Fruit fly (Drosophila melanogaster) whole organism, embryonic: Measurements from ENCODE around the gene Ctr1A.
A peak's percentile ranks its signal among the peaks of the same experiment; 100 is the strongest.

Experiments
- ATbp ChIP-seq: fragments of 200-800 bp; sonication (Bioruptor generic); optimal IDR thresholded peaks from 2 replicates; lab custom pipeline; 2017; ENCODE audit warnings: missing biosample characterization, mild to moderate bottlenecking, missing genetic modification characterization, missing genetic modification reagents
- CG10462 ChIP-seq: fragments of 200-800 bp; sonication (Bioruptor generic); optimal IDR thresholded peaks from 2 replicates; lab custom pipeline; 2016; ENCODE audit warnings: missing biosample characterization, missing genetic modification characterization
- CG10979 ChIP-seq: fragments of 200-800 bp; sonication (Bioruptor generic); optimal IDR thresholded peaks from 2 replicates; lab custom pipeline; 2018; ENCODE audit warnings: missing biosample characterization, mild to moderate bottlenecking, missing genetic modification characterization, moderate library complexity
- CG11093 ChIP-seq: fragments of 200-800 bp; sonication (Bioruptor generic); IDR thresholded peaks from 3 replicates; pipeline ENCODE4 v1.3.6; 2022; ENCODE audit warnings: missing biosample characterization, missing genetic modification characterization
- CG11456 ChIP-seq: fragments of 200-800 bp; sonication (Bioruptor generic); IDR thresholded peaks from 3 replicates; pipeline ENCODE4 v1.3.6; 2022; ENCODE audit warnings: missing biosample characterization, missing genetic modification characterization
- CG11560 ChIP-seq: fragments of 200-800 bp; sonication (Bioruptor generic); IDR thresholded peaks from 3 replicates; pipeline ENCODE4 v1.3.6; 2022; ENCODE audit warnings: missing biosample characterization, missing genetic modification characterization
- CG12299 ChIP-seq: fragments of 200-800 bp; sonication (Bioruptor generic); optimal IDR thresholded peaks from 2 replicates; lab custom pipeline; 2018; ENCODE audit warnings: missing biosample characterization, mild to moderate bottlenecking, missing genetic modification characterization
- CG12769 ChIP-seq: fragments of 200-800 bp; sonication (Bioruptor generic); optimal IDR thresholded peaks from 2 replicates; lab custom pipeline; 2019; ENCODE audit warnings: missing biosample characterization, mild to moderate bottlenecking, missing genetic modification characterization, moderate library complexity
- CG1529 ChIP-seq: fragments of 200-800 bp; sonication (Bioruptor generic); optimal IDR thresholded peaks from 3 replicates; lab custom pipeline; 2018; ENCODE audit warnings: missing biosample characterization, missing genetic modification characterization
- CG17568 ChIP-seq: fragments of 200-800 bp; sonication (Bioruptor generic); optimal IDR thresholded peaks from 2 replicates; lab custom pipeline; 2018; ENCODE audit warnings: missing biosample characterization, mild to moderate bottlenecking, missing genetic modification characterization, moderate library complexity
- CG17612 ChIP-seq: fragments of 200-800 bp; sonication (Bioruptor generic); IDR thresholded peaks from 2 replicates; pipeline ENCODE4 v1.3.6; 2022; ENCODE audit warnings: missing biosample characterization, missing genetic modification characterization
- CG17912 ChIP-seq: fragments of 200-800 bp; sonication (Bioruptor generic); optimal IDR thresholded peaks from 2 replicates; lab custom pipeline; 2018; ENCODE audit warnings: missing biosample characterization, mild to moderate bottlenecking, missing genetic modification characterization
- CG2116 ChIP-seq: fragments of 200-800 bp; sonication (Bioruptor generic); optimal IDR thresholded peaks from 3 replicates; lab custom pipeline; 2018; ENCODE audit warnings: missing biosample characterization, mild to moderate bottlenecking, missing genetic modification characterization
- CG2202 ChIP-seq: fragments of 200-800 bp; sonication (Bioruptor generic); optimal IDR thresholded peaks from 2 replicates; lab custom pipeline; 2018; ENCODE audit warnings: missing biosample characterization, mild to moderate bottlenecking, missing genetic modification characterization
- CG2678 ChIP-seq: fragments of 200-800 bp; sonication (Bioruptor generic); optimal IDR thresholded peaks from 3 replicates; lab custom pipeline; 2019; ENCODE audit warnings: missing biosample characterization, mild to moderate bottlenecking, missing genetic modification characterization, moderate library complexity
- CG30403 ChIP-seq: fragments of 200-800 bp; sonication (Bioruptor generic); optimal IDR thresholded peaks from 3 replicates; lab custom pipeline; 2016; ENCODE audit warnings: missing biosample characterization, missing genetic modification characterization
- CG3065 ChIP-seq: fragments of 200-800 bp; sonication (Bioruptor generic); optimal IDR thresholded peaks from 2 replicates; lab custom pipeline; 2016; ENCODE audit warnings: missing biosample characterization, missing genetic modification characterization
- CG32532 ChIP-seq: fragments of 200-800 bp; sonication (Bioruptor generic); IDR thresholded peaks from 2 replicates; pipeline ENCODE4 v1.3.6; 2022; ENCODE audit warnings: missing biosample characterization, missing genetic modification characterization
- CG4424 ChIP-seq: fragments of 200-800 bp; sonication (Bioruptor generic); optimal IDR thresholded peaks from 3 replicates; lab custom pipeline; 2016; ENCODE audit warnings: missing biosample characterization, missing genetic modification characterization
- CG4617 ChIP-seq: fragments of 200-800 bp; sonication (Bioruptor generic); optimal IDR thresholded peaks from 3 replicates; lab custom pipeline; 2016; ENCODE audit warnings: missing biosample characterization, missing genetic modification characterization, borderline replicate concordance
- CG5180 ChIP-seq: fragments of 200-800 bp; sonication (Bioruptor generic); optimal IDR thresholded peaks from 3 replicates; lab custom pipeline; 2017; ENCODE audit warnings: missing biosample characterization, missing genetic modification characterization, mild to moderate bottlenecking, moderate library complexity, missing genetic modification reagents
- CG6854 ChIP-seq: fragments of 200-800 bp; sonication (Bioruptor generic); optimal IDR thresholded peaks from 3 replicates; lab custom pipeline; 2017; ENCODE audit warnings: missing biosample characterization, mild to moderate bottlenecking, missing genetic modification characterization
- CG7839 ChIP-seq: fragments of 200-800 bp; sonication (Bioruptor generic); optimal IDR thresholded peaks from 3 replicates; lab custom pipeline; 2018; ENCODE audit warnings: missing biosample characterization, mild to moderate bottlenecking, missing genetic modification characterization, moderate library complexity
- CG7987 ChIP-seq: fragments of 200-800 bp; sonication (Bioruptor generic); optimal IDR thresholded peaks from 2 replicates; lab custom pipeline; 2018; ENCODE audit warnings: missing biosample characterization, mild to moderate bottlenecking, missing genetic modification characterization, moderate library complexity
- CG9932 ChIP-seq: fragments of 200-800 bp; sonication (Bioruptor generic); IDR thresholded peaks from 2 replicates; pipeline ENCODE4 v1.3.6; 2022; ENCODE audit warnings: missing biosample characterization, missing genetic modification characterization
- Deaf1 ChIP-seq: fragments of 200-800 bp; optimal IDR thresholded peaks from 3 replicates; lab custom pipeline; 2019; ENCODE audit warnings: missing biosample characterization, mild to moderate bottlenecking, missing genetic modification characterization, moderate library complexity
- Dip2 ChIP-seq: fragments of 200-800 bp; sonication (Bioruptor generic); IDR thresholded peaks from 2 replicates; pipeline ENCODE4 v1.3.6; 2022; ENCODE audit warnings: missing biosample characterization, missing genetic modification characterization
- GATAe ChIP-seq: fragments of 200-800 bp; sonication (Bioruptor generic); conservative IDR thresholded peaks from 2 replicates; pipeline ENCODE4 v1.3.6; 2022; ENCODE audit warnings: missing biosample characterization, missing genetic modification characterization
- HLH3B ChIP-seq: fragments of 200-800 bp; sonication (Bioruptor generic); IDR thresholded peaks from 2 replicates; pipeline ENCODE4 v1.3.6; 2022; ENCODE audit warnings: missing biosample characterization, missing genetic modification characterization
- Nf-YB ChIP-seq: fragments of 200-800 bp; sonication (Bioruptor generic); optimal IDR thresholded peaks from 3 replicates; lab custom pipeline; 2019; ENCODE audit warnings: missing biosample characterization, mild to moderate bottlenecking, missing genetic modification characterization, moderate library complexity
- ac ChIP-seq: fragments of 200-800 bp; sonication (Bioruptor generic); optimal IDR thresholded peaks from 3 replicates; lab custom pipeline; 2017; ENCODE audit warnings: missing biosample characterization, mild to moderate bottlenecking, missing genetic modification characterization
- ato ChIP-seq: fragments of 200-800 bp; sonication (Bioruptor generic); IDR thresholded peaks from 2 replicates; pipeline ENCODE4 v1.3.6; 2022; ENCODE audit warnings: missing biosample characterization, missing genetic modification characterization; ENCODE audit not compliant: partially characterized antibody
- chif ChIP-seq, 2 experiments: fragments of 200-800 bp; sonication (Bioruptor generic); optimal IDR thresholded peaks; 3 replicates each; lab custom pipeline; 2016; ENCODE audit warnings: missing biosample characterization in 2 of 2, missing genetic modification characterization in 2 of 2
- chn ChIP-seq: fragments of 200-800 bp; sonication (Bioruptor generic); optimal IDR thresholded peaks from 2 replicates; lab custom pipeline; 2016; ENCODE audit warnings: missing biosample characterization, missing genetic modification characterization
- ci ChIP-seq: fragments of 200-800 bp; sonication (Bioruptor generic); IDR thresholded peaks from 3 replicates; pipeline ENCODE4 v1.3.6; 2022; ENCODE audit warnings: missing biosample characterization, missing genetic modification characterization
- eyg ChIP-seq: fragments of 200-800 bp; sonication (Bioruptor generic); optimal IDR thresholded peaks from 3 replicates; lab custom pipeline; 2016; ENCODE audit warnings: missing biosample characterization, missing genetic modification characterization
- fru ChIP-seq: fragments of >200 bp; optimal IDR thresholded peaks from 2 replicates; lab custom pipeline; 2017
- gcm ChIP-seq: fragments of 200-800 bp; sonication (Bioruptor generic); optimal IDR thresholded peaks from 2 replicates; lab custom pipeline; 2019; ENCODE audit warnings: missing biosample characterization, mild to moderate bottlenecking, missing genetic modification characterization, moderate library complexity
- ken ChIP-seq: fragments of 200-800 bp; sonication (Bioruptor generic); IDR thresholded peaks from 3 replicates; pipeline ENCODE4 v1.3.6; 2022; ENCODE audit warnings: missing biosample characterization, missing genetic modification characterization
- knrl ChIP-seq: fragments of 200-800 bp; sonication (Bioruptor generic); IDR thresholded peaks from 3 replicates; pipeline ENCODE4 v1.3.6; 2022; ENCODE audit warnings: missing biosample characterization, missing genetic modification characterization; ENCODE audit not compliant: partially characterized antibody
- lbe ChIP-seq: fragments of 200-800 bp; sonication (Bioruptor generic); optimal IDR thresholded peaks from 2 replicates; lab custom pipeline; 2016; ENCODE audit warnings: missing biosample characterization, mild to moderate bottlenecking, missing genetic modification characterization
- pan ChIP-seq, 4 experiments: fragments of >200 bp in 3 of 4; fragments of 200-800 bp in 1 of 4; sonication (Bioruptor generic) in 1 of 4; optimal IDR thresholded peaks in 3 of 4; IDR thresholded peaks in 1 of 4; 2 replicates each; pipeline versions ENCODE4 v1.3.6 to Lab custom; 2017 to 2022; ENCODE audit warnings: missing biosample characterization in 2 of 4, missing genetic modification characterization in 2 of 4, mixed read lengths in 1 of 4
- pfk ChIP-seq: fragments of 200-800 bp; sonication (Bioruptor generic); optimal IDR thresholded peaks from 2 replicates; lab custom pipeline; 2018; ENCODE audit warnings: missing biosample characterization, mild to moderate bottlenecking, missing genetic modification characterization, moderate library complexity
- phol ChIP-seq: fragments of 200-800 bp; sonication (Bioruptor generic); optimal IDR thresholded peaks from 3 replicates; lab custom pipeline; 2018; ENCODE audit warnings: missing biosample characterization, mild to moderate bottlenecking, missing genetic modification characterization, moderate library complexity
- prd ChIP-seq, 3 experiments: fragments of >200 bp in 2 of 3; fragments of 200-800 bp in 1 of 3; sonication (Bioruptor generic) in 1 of 3; optimal IDR thresholded peaks in 2 of 3; IDR thresholded peaks in 1 of 3; 2 replicates in 2 of 3; 3 replicates in 1 of 3; pipeline versions ENCODE4 v1.3.6 to Lab custom; 2017 to 2022; ENCODE audit warnings: missing biosample characterization in 1 of 3, missing genetic modification characterization in 1 of 3
- sob ChIP-seq: fragments of 200-800 bp; sonication (Bioruptor generic); IDR thresholded peaks from 2 replicates; pipeline ENCODE4 v1.3.6; 2022; ENCODE audit warnings: missing biosample characterization, missing genetic modification characterization
- sug ChIP-seq: fragments of 200-800 bp; optimal IDR thresholded peaks from 2 replicates; lab custom pipeline; 2019; ENCODE audit warnings: missing biosample characterization, mild to moderate bottlenecking, missing genetic modification characterization, moderate library complexity
- tll ChIP-seq, 2 experiments: fragments of 200-800 bp in 1 of 2; fragments of >200 bp in 1 of 2; sonication (Bioruptor generic) in 1 of 2; optimal IDR thresholded peaks; 2 replicates each; lab custom pipeline; 2017 to 2019; ENCODE audit warnings: missing biosample characterization in 2 of 2, missing genetic modification characterization in 2 of 2, mild to moderate bottlenecking in 1 of 2, moderate library complexity in 1 of 2
- twi ChIP-seq: fragments of 200-800 bp; optimal IDR thresholded peaks from 2 replicates; lab custom pipeline; 2019; ENCODE audit warnings: missing biosample characterization, mild to moderate bottlenecking, missing genetic modification characterization, moderate library complexity
- usp ChIP-seq: fragments of >200 bp; optimal IDR thresholded peaks from 2 replicates; lab custom pipeline; 2017; ENCODE audit warnings: missing biosample characterization, missing genetic modification characterization

Ctr1A gene

dm6 chrX:6614266-6614665 lies 47.2 kb upstream of the Ctr1A start (continued):
- TF ChIP-seq lbe (GFP tag; lab: Kevin White, UChicago) = no peak
- peak; percentile 54 for TF ChIP-seq CG12769 (tag; lab: Kevin White, UChicago)
- no peak for TF ChIP-seq sug (tag; lab: Kevin White, UChicago)
- TF ChIP-seq CG5180 (GFP tag; lab: Kevin White, UChicago) = peak; percentile 29
- no peak; the same call in 1 of the 2 replicates for TF ChIP-seq HLH3B (GFP tag; lab: Robert Waterston, UW)
- TF ChIP-seq CG11093 = no peak
- peak; percentile 39 for TF ChIP-seq Nf-YB (GFP tag; lab: Kevin White, UChicago)
- peak; percentile 14 for TF ChIP-seq CG17912 (GFP tag; lab: Kevin White, UChicago)
- no peak for TF ChIP-seq CG10462 (GFP tag; lab: Kevin White, UChicago)
- peak; percentile 68 for TF ChIP-seq CG17568 (GFP tag; lab: Kevin White, UChicago)
- TF ChIP-seq CG30403 (GFP tag; lab: Kevin White, UChicago) = no peak
- TF ChIP-seq eyg (GFP tag; lab: Kevin White, UChicago) = no peak
- peak; percentile 31 for TF ChIP-seq CG2116
- no peak for TF ChIP-seq knrl (GFP tag; lab: Robert Waterston, UW)
- no peak for TF ChIP-seq tll (GFP tag; optimal IDR thresholded peaks at IDR 0.05; lab: Kevin White, UChicago)
- TF ChIP-seq CG7839 (tag; lab: Kevin White, UChicago) = no peak
- TF ChIP-seq ATbp = peak; percentile 73
- peak in 1 of 2 experiments; percentile 64 for TF ChIP-seq chif (GFP tag; optimal IDR thresholded peaks at IDR 0.05; lab: Kevin White, UChicago)
- TF ChIP-seq CG2202 (tag; lab: Kevin White, UChicago) = peak; percentile 45
- TF ChIP-seq CG10979 (tag; lab: Kevin White, UChicago) = peak; percentile 7
- TF ChIP-seq CG4617 (GFP tag; lab: Kevin White, UChicago) = no peak
- TF ChIP-seq CG6854 (GFP tag; lab: Kevin White, UChicago) = peak; percentile 45
- no peak for TF ChIP-seq ato (GFP tag; lab: Robert Waterston, UW)
- TF ChIP-seq phol (tag; lab: Kevin White, UChicago) = no peak
- no peak for TF ChIP-seq CG17612
- TF ChIP-seq usp (GFP tag; lab: Kevin White, UChicago) = no peak
- TF ChIP-seq chn = no peak
- no peak for TF ChIP-seq pan (optimal IDR thresholded peaks at IDR 0.05; lab: Kevin White, UChicago)
- no peak for TF ChIP-seq pan (GFP tag; optimal IDR thresholded peaks at IDR 0.05 in 1 of 2, IDR thresholded peaks at IDR 0.05 in 1 of 2)
- TF ChIP-seq CG11456 (GFP tag; lab: Robert Waterston, UW) = no peak
- peak; percentile 57 for TF ChIP-seq CG2678 (tag; lab: Kevin White, UChicago)
- no peak for TF ChIP-seq ci (GFP tag; lab: Robert Waterston, UW)
- peak; percentile 42; the same call in 1 of the 2 replicates for TF ChIP-seq sob (GFP tag; lab: Robert Waterston, UW)
- peak; percentile 21 for TF ChIP-seq gcm
- peak; percentile 72 for TF ChIP-seq ac (GFP tag; lab: Kevin White, UChicago)
- no peak for TF ChIP-seq GATAe (GFP tag; lab: Robert Waterston, UW)
- no peak for TF ChIP-seq CG9932 (GFP tag; lab: Robert Waterston, UW)
- peak; percentile 14 for TF ChIP-seq CG4424 (GFP tag; lab: Kevin White, UChicago)
- no peak for TF ChIP-seq CG32532
- TF ChIP-seq CG3065 (GFP tag; lab: Kevin White, UChicago) = peak; percentile 10
- TF ChIP-seq CG11560 (tag; lab: Robert Waterston, UW) = no peak
- TF ChIP-seq prd (optimal IDR thresholded peaks at IDR 0.05; lab: Kevin White, UChicago) = no peak
- TF ChIP-seq prd (GFP tag; IDR thresholded peaks at IDR 0.05; lab: Robert Waterston, UW) = no peak
- TF ChIP-seq ken (GFP tag; lab: Robert Waterston, UW) = 0 out of 3 replicates have a peak, but pooled peaks have one; percentile 18
- TF ChIP-seq CG12299 (tag; lab: Kevin White, UChicago) = no peak
- TF ChIP-seq Dip2 (GFP tag; lab: Robert Waterston, UW) = no peak
- TF ChIP-seq twi (tag; lab: Kevin White, UChicago) = no peak
- TF ChIP-seq fru (lab: Kevin White, UChicago) = no peak
- peak; percentile 38 for TF ChIP-seq CG7987
- peak; percentile 30 for TF ChIP-seq CG1529 (GFP tag; lab: Kevin White, UChicago)
- no peak for TF ChIP-seq pfk (GFP tag; lab: Kevin White, UChicago)
- no peak for TF ChIP-seq Deaf1
